Worm (Caenorhabditis elegans): ENCODE measurements around the gene hsp-25.

Gene hsp-25

DNA sequence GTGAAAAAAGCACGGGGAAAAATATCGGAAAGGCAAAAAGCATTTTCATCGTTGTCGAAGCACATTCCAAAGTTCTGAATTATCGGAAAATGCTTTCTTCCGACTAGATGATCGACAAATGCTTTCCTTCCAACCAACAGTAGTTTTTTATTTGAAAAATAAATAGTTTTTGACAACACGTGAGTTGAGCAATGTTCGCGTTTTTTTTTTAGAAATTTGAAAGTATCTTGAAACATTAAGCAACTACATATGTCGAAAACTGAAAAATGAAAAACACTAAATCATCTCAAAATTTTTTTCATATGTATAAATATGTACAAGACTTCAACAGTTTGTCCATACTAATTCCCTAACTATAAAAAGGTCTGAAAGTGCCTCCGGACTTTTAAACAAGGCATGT, at the start of gene hsp-25:
Gene hsp-25, minus strand, starts transcription at position 101 of the 400 bp plus-strand sequence.
- TF ChIP-seq mep-1 (tag; optimal IDR thresholded peaks at IDR 0.05): no peak
- TF ChIP-seq unc-86 (tag; optimal IDR thresholded peaks at IDR 0.05): no peak
- no peak for TF ChIP-seq nhr-85 (tag)
- no peak for TF ChIP-seq alr-1 (tag; optimal IDR thresholded peaks at IDR 0.05; ENCODE audit: borderline replicate concordance)

DNA sequence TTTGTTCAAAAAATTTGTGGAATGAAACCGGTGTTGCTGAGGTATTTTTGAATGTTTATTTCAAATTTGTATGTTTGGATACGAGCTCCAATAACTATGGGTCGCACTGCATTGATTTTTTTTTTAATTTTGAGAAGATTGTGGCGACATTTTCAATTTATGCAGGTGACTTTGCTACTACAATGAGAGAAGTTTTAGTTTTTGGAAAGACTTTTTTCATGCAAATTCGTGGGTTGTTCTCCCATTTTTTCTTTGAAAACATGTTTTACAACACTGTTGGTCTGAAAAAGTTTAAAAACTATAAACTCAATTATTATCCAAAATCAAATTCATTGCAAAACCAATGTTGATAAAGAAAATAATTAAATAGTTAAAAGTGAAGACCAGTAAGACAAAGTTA, 49.3 kb upstream of the hsp-25 start:
- peak; percentile 43 for TF ChIP-seq nhr-71 (tag; optimal IDR thresholded peaks at IDR 0.05)
- TF ChIP-seq nhr-90 (tag; optimal IDR thresholded peaks at IDR 0.05; ENCODE audit: poor library complexity): peak; percentile 3
- TF ChIP-seq nhr-76 (tag; optimal IDR thresholded peaks at IDR 0.05): no peak
- peak; percentile 98 for TF ChIP-seq aly-2 (tag; optimal IDR thresholded peaks at IDR 0.05)
- peak; percentile 25 for TF ChIP-seq xbp-1 (tag; optimal IDR thresholded peaks at IDR 0.05)
- peak; percentile 27 for TF ChIP-seq elt-2 (tag; optimal IDR thresholded peaks at IDR 0.05)

DNA sequence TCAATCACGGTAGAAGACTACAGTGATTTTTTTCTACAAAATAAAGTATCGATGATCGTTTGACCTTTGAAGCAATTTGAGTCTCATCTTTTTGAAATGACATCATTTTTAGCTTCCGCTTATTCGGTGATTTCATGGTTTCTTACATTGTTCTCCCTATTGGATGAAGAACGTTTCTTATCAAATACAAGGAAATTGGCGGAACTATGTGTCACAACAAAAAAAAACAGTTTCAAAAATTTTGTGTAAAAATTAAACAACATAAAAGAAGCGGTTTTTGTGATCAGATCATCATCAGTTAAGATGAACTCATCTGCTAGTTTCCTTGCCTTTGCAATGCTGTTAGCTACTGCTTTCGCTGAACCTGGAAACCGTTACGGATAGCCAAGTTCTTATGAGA, 48.2 kb upstream of the hsp-25 start, which contains the start of gene C45B2.8:
Gene C45B2.8, plus strand, starts transcription at position 301 of the 400 bp plus-strand sequence.
- TF ChIP-seq egl-13 (tag; optimal IDR thresholded peaks at IDR 0.05) (no peak), nhr-19 (GFP tag; conservative IDR thresholded peaks at IDR 0.05) (no peak), ceh-63 (GFP tag; optimal IDR thresholded peaks at IDR 0.05) (no peak), efl-3 (GFP tag; optimal IDR thresholded peaks at IDR 0.05) (no peak), nhr-237 (tag; optimal IDR thresholded peaks at IDR 0.05) (no peak), nhr-76 (tag; optimal IDR thresholded peaks at IDR 0.05) (no peak), pqm-1 (tag; optimal IDR thresholded peaks at IDR 0.05) (no peak), zip-4 (GFP tag; optimal IDR thresholded peaks at IDR 0.05) (no peak), mab-9 (GFP tag; IDR thresholded peaks at IDR 0.05) (no peak), F16B12.6 (tag; optimal IDR thresholded peaks at IDR 0.05) (no peak), nhr-84 (tag; optimal IDR thresholded peaks at IDR 0.05) (no peak), tbx-2 (tag; optimal IDR thresholded peaks at IDR 0.05) (no peak), mdl-1 (tag; optimal IDR thresholded peaks at IDR 0.05) (no peak), ceh-82 (tag; optimal IDR thresholded peaks at IDR 0.05) (no peak), dpl-1 (GFP tag; optimal IDR thresholded peaks at IDR 0.05) (no peak), sptf-1 (tag; optimal IDR thresholded peaks at IDR 0.05) (no peak)

DNA sequence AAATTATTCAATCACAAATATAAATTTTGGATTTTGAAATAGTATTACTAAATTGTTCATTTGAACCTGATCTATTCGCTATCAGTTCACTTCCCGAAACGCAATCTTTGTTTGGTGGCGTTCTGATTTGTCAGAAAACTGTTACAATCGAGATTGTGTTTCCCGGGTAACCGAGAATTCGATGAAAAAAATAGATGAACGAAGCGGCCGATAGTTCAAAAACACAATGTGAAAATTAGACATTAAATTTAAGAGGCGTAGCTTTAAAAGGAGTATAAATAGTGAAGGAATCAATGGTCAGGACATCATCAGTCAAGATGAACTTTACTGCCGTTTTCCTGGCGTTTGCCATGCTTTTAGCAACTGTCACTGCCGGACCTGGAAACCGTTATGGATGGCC, 46.4 kb upstream of the hsp-25 start, which contains the start of gene C45B2.1:
Gene C45B2.1, plus strand, starts transcription at position 301 of the 400 bp plus-strand sequence.
- no peak for TF ChIP-seq ceh-63 (GFP tag; optimal IDR thresholded peaks at IDR 0.05)

DNA sequence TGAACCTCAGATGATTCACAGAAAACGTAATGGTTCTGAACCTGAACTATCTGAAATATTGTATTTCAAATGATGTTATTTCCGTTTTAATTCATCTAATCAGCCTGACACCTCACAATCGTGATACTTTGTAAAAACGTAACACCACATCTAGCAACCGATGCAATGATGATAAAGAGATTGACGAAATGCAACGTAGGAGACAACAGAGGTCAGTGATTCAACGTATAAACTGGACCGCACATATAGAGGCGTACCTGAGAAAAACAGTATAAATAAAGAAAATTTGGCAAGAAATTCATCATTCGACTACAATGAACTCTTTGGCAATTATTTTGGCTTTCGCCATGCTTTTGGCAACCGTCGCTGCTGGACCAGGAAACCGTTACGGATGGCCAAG, 45.0 kb upstream of the hsp-25 start, which contains the start of gene C45B2.2:
Gene C45B2.2, plus strand, starts transcription at position 301 of the 400 bp plus-strand sequence.
- TF ChIP-seq nhr-90 (tag; optimal IDR thresholded peaks at IDR 0.05; ENCODE audit: poor library complexity) (no peak), grh-1 (GFP tag; IDR thresholded peaks at IDR 0.05) (no peak), egl-27 (tag; optimal IDR thresholded peaks at IDR 0.05) (no peak), fkh-10 (GFP tag; optimal IDR thresholded peaks at IDR 0.05) (no peak), efl-3 (GFP tag; optimal IDR thresholded peaks at IDR 0.05) (no peak), nhr-76 (tag; optimal IDR thresholded peaks at IDR 0.05) (no peak), ceh-63 (GFP tag; optimal IDR thresholded peaks at IDR 0.05) (no peak), snpc-4 (tag; optimal IDR thresholded peaks at IDR 0.05) (no peak), nhr-47 (tag; optimal IDR thresholded peaks at IDR 0.05) (no peak), nhr-71 (tag; optimal IDR thresholded peaks at IDR 0.05) (no peak), ceh-8 (GFP tag; optimal IDR thresholded peaks at IDR 0.05) (no peak), pqm-1 (tag; optimal IDR thresholded peaks at IDR 0.05) (no peak), alr-1 (tag; optimal IDR thresholded peaks at IDR 0.05; ENCODE audit: borderline replicate concordance) (no peak)

DNA sequence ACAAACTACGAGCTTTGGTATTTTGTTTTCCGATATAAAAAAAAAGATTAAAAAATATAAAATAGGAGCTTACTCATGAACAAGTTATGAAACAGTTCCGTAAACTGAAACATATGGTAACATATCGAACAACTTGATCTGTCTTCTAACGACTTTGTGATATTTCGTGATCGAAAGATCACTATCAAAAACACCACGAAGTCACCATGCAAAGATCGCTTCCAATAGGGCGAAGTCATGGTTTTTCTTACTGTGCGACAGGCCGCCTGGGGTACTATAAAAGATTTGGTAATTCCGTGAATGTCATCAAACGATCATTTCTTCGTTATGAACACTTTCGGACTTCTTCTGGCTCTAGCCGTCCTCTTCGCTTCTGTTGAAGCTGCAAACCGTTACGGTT, 43.2 kb upstream of the hsp-25 start, which contains the start of gene C45B2.3:
Gene C45B2.3, plus strand, starts transcription at position 301 of the 400 bp plus-strand sequence.
- TF ChIP-seq isw-1 (GFP tag; IDR thresholded peaks at IDR 0.05) (no peak), unc-86 (tag; optimal IDR thresholded peaks at IDR 0.05) (no peak)

Data from whole organism, L1 larva.